Fruit fly (Drosophila melanogaster): Measurements from ENCODE around the gene CG4884.

CG4884 gene

dm6 chr3R:27987329-27987728 is 28.3 kb upstream of the CG4884 start (continued):
- TF ChIP-seq Eip74EF (GFP tag; optimal IDR thresholded peaks at IDR 0.05): peak in 1 of 2 experiments; percentile 56
- peak; percentile 71 for TF ChIP-seq CG17328 (GFP tag; IDR thresholded peaks at IDR 0.05)
- TF ChIP-seq CG30020 (tag; optimal IDR thresholded peaks at IDR 0.05): no peak
- TF ChIP-seq Kr (GFP tag; optimal IDR thresholded peaks at IDR 0.05): no peak
- TF ChIP-seq dpn (GFP tag; optimal IDR thresholded peaks at IDR 0.05): peak; percentile 15 to 60
- peak; percentile 70 for TF ChIP-seq esg (GFP tag; conservative IDR thresholded peaks at IDR 0.05)
- TF ChIP-seq gsb (GFP tag; IDR thresholded peaks at IDR 0.05): peak; percentile 50
- TF ChIP-seq sd (tag; optimal IDR thresholded peaks at IDR 0.05): no peak
- no peak for TF ChIP-seq Neu2 (GFP tag; optimal IDR thresholded peaks at IDR 0.05; ENCODE audit: borderline replicate concordance)
- peak in 1 of 2 experiments; percentile 78 for TF ChIP-seq Hr51 (GFP tag; optimal IDR thresholded peaks at IDR 0.05)
- peak; percentile 5 for TF ChIP-seq CrebB (tag; optimal IDR thresholded peaks at IDR 0.05)
- peak; percentile 42 for TF ChIP-seq CG4730 (GFP tag; IDR thresholded peaks at IDR 0.05)
- TF ChIP-seq CG3065 (GFP tag; optimal IDR thresholded peaks at IDR 0.05): no peak
- no peak for TF ChIP-seq dan (GFP tag; IDR thresholded peaks at IDR 0.05)
- peak; percentile 58; the same call in 2 of the 3 replicates for TF ChIP-seq Dbx (GFP tag; IDR thresholded peaks at IDR 0.05)
- peak; percentile 52 for TF ChIP-seq Blimp-1 (GFP tag; optimal IDR thresholded peaks at IDR 0.05)
- TF ChIP-seq row (GFP tag; IDR thresholded peaks at IDR 0.05): peak; percentile 85
- no peak for TF ChIP-seq CG11560 (tag; IDR thresholded peaks at IDR 0.05)
- TF ChIP-seq CG1602 (GFP tag; optimal IDR thresholded peaks at IDR 0.05): peak; percentile 42
- peak; percentile 81; the same call in 2 of the 3 replicates for TF ChIP-seq dysf (GFP tag; IDR thresholded peaks at IDR 0.05)
- no peak for TF ChIP-seq pan (optimal IDR thresholded peaks at IDR 0.05)
- TF ChIP-seq pan (GFP tag; optimal IDR thresholded peaks at IDR 0.05 in 1 of 2, IDR thresholded peaks at IDR 0.05 in 1 of 2): peak in 1 of 2 experiments; percentile 72
- TF ChIP-seq fu2 (GFP tag; optimal IDR thresholded peaks at IDR 0.05): no peak
- no peak for TF ChIP-seq eyg (GFP tag; optimal IDR thresholded peaks at IDR 0.05)
- no peak for TF ChIP-seq gro (GFP tag; optimal IDR thresholded peaks at IDR 0.05)
- no peak for TF ChIP-seq CG17802 (tag; optimal IDR thresholded peaks at IDR 0.05)
- peak; percentile 10 for TF ChIP-seq nerfin-1 (tag; optimal IDR thresholded peaks at IDR 0.05)
- no peak for TF ChIP-seq fd64A (GFP tag; optimal IDR thresholded peaks at IDR 0.05)
- no peak; the same call in 2 of the 3 replicates for TF ChIP-seq ken (GFP tag; IDR thresholded peaks at IDR 0.05)
- no peak for TF ChIP-seq h (optimal IDR thresholded peaks at IDR 0.05)
- peak; percentile 2 for TF ChIP-seq zf30C (GFP tag; optimal IDR thresholded peaks at IDR 0.05)
- TF ChIP-seq CG2712 (tag; optimal IDR thresholded peaks at IDR 0.05): peak; percentile 71
- peak; percentile 79 for TF ChIP-seq CG3281 (GFP tag; optimal IDR thresholded peaks at IDR 0.05)
- no peak for TF ChIP-seq CkIIα-i1 (GFP tag; IDR thresholded peaks at IDR 0.05)
- peak; percentile 83 for TF ChIP-seq nmo (GFP tag; optimal IDR thresholded peaks at IDR 0.05)
- TF ChIP-seq schlank (tag; optimal IDR thresholded peaks at IDR 0.05): no peak
- TF ChIP-seq CG10565 (GFP tag; optimal IDR thresholded peaks at IDR 0.05): no peak
- TF ChIP-seq CG12744 (GFP tag; optimal IDR thresholded peaks at IDR 0.05): no peak
- peak; percentile 31 for TF ChIP-seq Hsf (GFP tag; optimal IDR thresholded peaks at IDR 0.05)
- peak; percentile 69 for TF ChIP-seq CG31224 (GFP tag; IDR thresholded peaks at IDR 0.05)
- TF ChIP-seq stc (GFP tag; IDR thresholded peaks at IDR 0.05): 0 out of 2 replicates have a peak, but pooled peaks have one; percentile 38
- no peak for TF ChIP-seq z (GFP tag; IDR thresholded peaks at IDR 0.05)
- peak; percentile 75 for TF ChIP-seq CG13775 (GFP tag; optimal IDR thresholded peaks at IDR 0.05)
- TF ChIP-seq CG8924 (tag; optimal IDR thresholded peaks at IDR 0.05): peak; percentile 72
- TF ChIP-seq CG7987 (GFP tag; optimal IDR thresholded peaks at IDR 0.05): no peak
- no peak for TF ChIP-seq CG15073 (GFP tag; optimal IDR thresholded peaks at IDR 0.05)
- TF ChIP-seq CG2678 (tag; optimal IDR thresholded peaks at IDR 0.05): peak; percentile 85
- TF ChIP-seq Tbp (GFP tag; optimal IDR thresholded peaks at IDR 0.05): no peak
- peak; percentile 39 for TF ChIP-seq trem (tag; optimal IDR thresholded peaks at IDR 0.05)
- peak; percentile 31; the same call in 1 of the 3 replicates for TF ChIP-seq croc (GFP tag; conservative IDR thresholded peaks at IDR 0.05)
- TF ChIP-seq sim (GFP tag; IDR thresholded peaks at IDR 0.05): no peak
- no peak for TF ChIP-seq CG30431 (GFP tag; optimal IDR thresholded peaks at IDR 0.05)
